Fruit fly (Drosophila melanogaster): ENCODE measurements around the gene CG7632.

dm6 chr3L:21300280-21300679, 4.2 kb upstream of the CG7632 start, which contains the start of gene Cpr78Cc:
- TF ChIP-seq tj (GFP tag; optimal IDR thresholded peaks at IDR 0.05) (no peak), CG1620 (GFP tag; optimal IDR thresholded peaks at IDR 0.05) (no peak), pad (GFP tag; optimal IDR thresholded peaks at IDR 0.05) (no peak), CG7045 (GFP tag; optimal IDR thresholded peaks at IDR 0.05) (no peak), Mnt (GFP tag; optimal IDR thresholded peaks at IDR 0.05) (no peak)
